Worm (Caenorhabditis elegans) whole organism, late embryonic: Measurements from ENCODE around the gene T21D12.7.

Source experiments
- K09A11.1 ChIP-seq: sonication (generic microtip); optimal IDR thresholded peaks from 2 replicates; lab custom pipeline; 2017; ENCODE audit warnings: antibody characterized with exemption, mild to moderate bottlenecking, missing genetic modification characterization, missing compliant biosample characterization; ENCODE audit not compliant: insufficient read depth
- ceh-19 ChIP-seq: fragments of 200-800 bp; sonication (Bioruptor generic); optimal IDR thresholded peaks from 2 replicates; lab custom pipeline; 2018; ENCODE audit warnings: mild to moderate bottlenecking, missing genetic modification characterization, missing compliant biosample characterization
- fkh-6 ChIP-seq: sonication (generic microtip); optimal IDR thresholded peaks from 2 replicates; lab custom pipeline; 2016; ENCODE audit warnings: missing genetic modification characterization, missing compliant biosample characterization
- odd-2 ChIP-seq: sonication (generic microtip); optimal IDR thresholded peaks from 2 replicates; lab custom pipeline; 2017; ENCODE audit warnings: antibody characterized with exemption, mild to moderate bottlenecking, missing genetic modification characterization, missing compliant biosample characterization
- pag-3 ChIP-seq: sonication (generic microtip); optimal IDR thresholded peaks from 2 replicates; lab custom pipeline; 2016; ENCODE audit warnings: missing compliant biosample characterization, missing genetic modification characterization, borderline replicate concordance
- pros-1 ChIP-seq: fragments of 150-350 bp; optimal IDR thresholded peaks from 2 replicates; lab custom pipeline; 2014; ENCODE audit warnings: missing biosample characterization, missing genetic modification reagents, missing genetic modification characterization
- sdc-2 ChIP-seq: sonication (generic microtip); optimal IDR thresholded peaks from 2 replicates; lab custom pipeline; 2016; ENCODE audit warnings: missing genotype, missing genetic modification characterization, missing compliant biosample characterization
- tbx-2 ChIP-seq: sonication (generic microtip); optimal IDR thresholded peaks from 2 replicates; lab custom pipeline; 2016; ENCODE audit warnings: missing genetic modification characterization, missing compliant biosample characterization

- no peak for TF ChIP-seq tbx-2 (tag; lab: Kevin White, UChicago)
- no peak for TF ChIP-seq pros-1
- TF ChIP-seq odd-2, result no peak
- TF ChIP-seq sdc-2 (tag; lab: Kevin White, UChicago), result no peak
- TF ChIP-seq pag-3, result no peak
- TF ChIP-seq ceh-19 (GFP tag; lab: Kevin White, UChicago), result no peak
- no peak for TF ChIP-seq K09A11.1 (tag; lab: Kevin White, UChicago)
- no peak for TF ChIP-seq fkh-6 (tag; lab: Kevin White, UChicago)
Measured at ce11 chrIV:320380-320779, 29.1 kb upstream of the T21D12.7 start, which contains the start of gene dsc-4.
